Fruit fly (Drosophila melanogaster): ENCODE data around the gene CG3638.

- TF ChIP-seq psq (optimal IDR thresholded peaks at IDR 0.05), result no peak
- TF ChIP-seq CG8478 (optimal IDR thresholded peaks at IDR 0.05), result no peak
These were observed 41.0 kb upstream of the CG3638 start for dm6 chrX:1277528-1277883.
